Worm (Caenorhabditis elegans) whole organism, L1 larva: ENCODE measurements around the gene dnj-17.

Experiments used
- C16A3.4 ChIP-seq: fragments of 150-350 bp; optimal IDR thresholded peaks from 2 replicates; lab custom pipeline; 2014; ENCODE audit warnings: missing biosample characterization, missing genetic modification characterization
- C34B4.2 ChIP-seq: sonication (generic microtip); optimal IDR thresholded peaks from 2 replicates; lab custom pipeline; 2017; ENCODE audit warnings: mild to moderate bottlenecking, missing genetic modification characterization, missing compliant biosample characterization
- F16B12.6 ChIP-seq: fragments of 150-350 bp; optimal IDR thresholded peaks from 2 replicates; lab custom pipeline; 2014; ENCODE audit warnings: missing biosample characterization, missing genetic modification characterization
- alr-1 ChIP-seq: fragments of 200-800 bp; sonication (Bioruptor generic); optimal IDR thresholded peaks from 2 replicates; lab custom pipeline; 2018; ENCODE audit warnings: borderline replicate concordance, mild to moderate bottlenecking, missing genetic modification characterization, missing compliant biosample characterization
- ama-1 ChIP-seq: fragments of 150-350 bp; optimal IDR thresholded peaks from 2 replicates; lab custom pipeline; 2014
- blmp-1 ChIP-seq: fragments of 150-350 bp; optimal IDR thresholded peaks from 2 replicates; lab custom pipeline; 2014; ENCODE audit warnings: missing biosample characterization, missing genetic modification characterization
- ceh-63 ChIP-seq: fragments of 200-800 bp; sonication (Bioruptor generic); optimal IDR thresholded peaks from 2 replicates; lab custom pipeline; 2018; ENCODE audit warnings: mild to moderate bottlenecking, missing genetic modification characterization, missing compliant biosample characterization
- ceh-82 ChIP-seq, 3 experiments: fragments of 150-350 bp in 1 of 3; sonication (generic microtip) in 2 of 3; optimal IDR thresholded peaks; 2 replicates each; lab custom pipeline; 2014 to 2017; ENCODE audit warnings: missing biosample characterization in 3 of 3, missing genetic modification characterization in 3 of 3
- dpl-1 ChIP-seq, 3 experiments: fragments of 150-350 bp in 2 of 3; sonication (generic microtip) in 1 of 3; optimal IDR thresholded peaks; 2 replicates each; lab custom pipeline; 2014 to 2017; ENCODE audit warnings: missing biosample characterization in 3 of 3, missing genetic modification characterization in 3 of 3, missing genetic modification reagents in 3 of 3
- dsc-1 ChIP-seq: sonication (generic microtip); optimal IDR thresholded peaks from 2 replicates; lab custom pipeline; 2016; ENCODE audit warnings: mild to moderate bottlenecking, missing genetic modification characterization, missing compliant biosample characterization
- efl-1 ChIP-seq, 4 experiments: fragments of 150-350 bp; optimal IDR thresholded peaks in 3 of 4; peaks in 1 of 4; 1 replicate in 1 of 4; 2 replicates in 3 of 4; lab custom pipeline; 2014; ENCODE audit warnings: missing biosample characterization in 2 of 4, missing genetic modification characterization in 2 of 4, missing genetic modification reagents in 2 of 4
- elt-2 ChIP-seq: sonication (generic microtip); optimal IDR thresholded peaks from 2 replicates; lab custom pipeline; 2016; ENCODE audit warnings: missing genetic modification characterization, mild to moderate bottlenecking, inconsistent platforms, missing compliant biosample characterization, missing genetic modification reagents
- elt-3 ChIP-seq, 6 experiments: fragments of 150-350 bp in 1 of 6; sonication (generic microtip); optimal IDR thresholded peaks; 2 replicates each; lab custom pipeline; 2017 to 2018; ENCODE audit warnings: missing biosample characterization in 6 of 6, missing genetic modification characterization in 6 of 6, inconsistent platforms in 1 of 6
- fkh-4 ChIP-seq: sonication (generic microtip); optimal IDR thresholded peaks from 2 replicates; lab custom pipeline; 2016; ENCODE audit warnings: missing compliant biosample characterization, missing genetic modification characterization, borderline replicate concordance
- fos-1 ChIP-seq: fragments of 150-350 bp; optimal IDR thresholded peaks from 2 replicates; lab custom pipeline; 2014; ENCODE audit warnings: missing biosample characterization, missing genetic modification characterization
- grh-1 ChIP-seq: fragments of 200-800 bp; sonication (Bioruptor generic); IDR thresholded peaks from 2 replicates; pipeline ENCODE4 v1.3.6; 2022; ENCODE audit warnings: missing genetic modification reagents, missing genetic modification characterization, missing compliant biosample characterization
- hpl-2 ChIP-seq: fragments of 150-350 bp; optimal IDR thresholded peaks from 2 replicates; lab custom pipeline; 2014; ENCODE audit warnings: missing biosample characterization, missing genetic modification reagents, missing genetic modification characterization
- irx-1 ChIP-seq: sonication (generic microtip); optimal IDR thresholded peaks from 2 replicates; lab custom pipeline; 2016; ENCODE audit warnings: missing genetic modification characterization, missing compliant biosample characterization
- jun-1 ChIP-seq: fragments of 150-350 bp; optimal IDR thresholded peaks from 2 replicates; lab custom pipeline; 2014; ENCODE audit warnings: missing biosample characterization, missing genetic modification reagents, missing genetic modification characterization
- lin-14 ChIP-seq: fragments of 200-800 bp; sonication (Bioruptor generic); optimal IDR thresholded peaks from 2 replicates; lab custom pipeline; 2018; ENCODE audit warnings: mild to moderate bottlenecking, missing genetic modification characterization, moderate library complexity, missing compliant biosample characterization
- lin-15B ChIP-seq: fragments of 150-350 bp; sonication (generic microtip); optimal IDR thresholded peaks from 3 replicates; lab custom pipeline; 2014; ENCODE audit warnings: missing biosample characterization, missing genetic modification characterization
- lir-3 ChIP-seq: sonication (generic microtip); optimal IDR thresholded peaks from 2 replicates; lab custom pipeline; 2016; ENCODE audit warnings: mild to moderate bottlenecking, missing genetic modification characterization, moderate library complexity, missing compliant biosample characterization; ENCODE audit not compliant: poor library complexity
- lsy-2 ChIP-seq, 2 experiments: fragments of 150-350 bp; optimal IDR thresholded peaks; 2 replicates each; lab custom pipeline; 2014; ENCODE audit warnings: missing biosample characterization in 2 of 2, missing genetic modification characterization in 2 of 2
- mab-9 ChIP-seq: fragments of 200-800 bp; sonication (Bioruptor generic); IDR thresholded peaks from 2 replicates; pipeline ENCODE4 v1.3.6; 2022; ENCODE audit warnings: missing genetic modification reagents, missing genetic modification characterization, missing compliant biosample characterization
- mdl-1 ChIP-seq, 2 experiments: fragments of 150-350 bp; optimal IDR thresholded peaks; 2 replicates each; lab custom pipeline; 2014 to 2017; ENCODE audit warnings: missing biosample characterization in 2 of 2, missing genetic modification characterization in 2 of 2, inconsistent platforms in 1 of 2
- mef-2 ChIP-seq: fragments of 150-350 bp; optimal IDR thresholded peaks from 2 replicates; lab custom pipeline; 2014; ENCODE audit warnings: missing biosample characterization, missing genetic modification characterization
- mep-1 ChIP-seq: fragments of 150-350 bp; optimal IDR thresholded peaks from 2 replicates; lab custom pipeline; 2014; ENCODE audit warnings: missing biosample characterization, missing genetic modification characterization
- nhr-19 ChIP-seq: fragments of 200-800 bp; sonication (Bioruptor generic); conservative IDR thresholded peaks from 2 replicates; pipeline ENCODE4 v1.3.6; 2022; ENCODE audit warnings: missing genetic modification characterization, missing compliant biosample characterization
- nhr-20 ChIP-seq: sonication (generic microtip); optimal IDR thresholded peaks from 2 replicates; lab custom pipeline; 2016; ENCODE audit warnings: mild to moderate bottlenecking, missing genetic modification characterization, missing compliant biosample characterization
- nhr-71 ChIP-seq: sonication (generic microtip); optimal IDR thresholded peaks from 2 replicates; lab custom pipeline; 2016; ENCODE audit warnings: mild to moderate bottlenecking, missing genetic modification characterization, moderate library complexity, missing compliant biosample characterization
- nhr-84 ChIP-seq: sonication (generic microtip); optimal IDR thresholded peaks from 2 replicates; lab custom pipeline; 2017; ENCODE audit warnings: missing biosample characterization, missing genetic modification characterization
- pqm-1 ChIP-seq: sonication (generic microtip); optimal IDR thresholded peaks from 3 replicates; lab custom pipeline; 2017; ENCODE audit warnings: missing biosample characterization, missing genetic modification characterization
- skn-1 ChIP-seq: fragments of 150-350 bp; optimal IDR thresholded peaks from 2 replicates; lab custom pipeline; 2014; ENCODE audit warnings: missing biosample characterization, missing genetic modification characterization
- swsn-7 ChIP-seq: sonication (generic microtip); optimal IDR thresholded peaks from 2 replicates; lab custom pipeline; 2016; ENCODE audit warnings: missing genetic modification characterization, missing compliant biosample characterization
- tlp-1 ChIP-seq: fragments of 150-350 bp; optimal IDR thresholded peaks from 2 replicates; lab custom pipeline; 2014; ENCODE audit warnings: missing biosample characterization, missing genetic modification characterization
- unc-86 ChIP-seq: sonication (generic microtip); optimal IDR thresholded peaks from 2 replicates; lab custom pipeline; 2016; ENCODE audit warnings: missing genetic modification characterization, missing compliant biosample characterization
- unc-98 ChIP-seq: fragments of 200-800 bp; sonication (Bioruptor generic); IDR thresholded peaks from 2 replicates; pipeline ENCODE4 v1.3.6; 2022; ENCODE audit warnings: missing genetic modification characterization, missing compliant biosample characterization
- vab-15 ChIP-seq: sonication (generic microtip); optimal IDR thresholded peaks from 2 replicates; lab custom pipeline; 2017; ENCODE audit warnings: missing genotype, mild to moderate bottlenecking, missing genetic modification characterization, missing compliant biosample characterization
- xbp-1 ChIP-seq: sonication (generic microtip); optimal IDR thresholded peaks from 2 replicates; lab custom pipeline; 2016; ENCODE audit warnings: missing genetic modification characterization, missing compliant biosample characterization
- zag-1 ChIP-seq: fragments of 150-350 bp; optimal IDR thresholded peaks from 2 replicates; lab custom pipeline; 2014; ENCODE audit warnings: missing biosample characterization, missing genetic modification characterization
- ztf-11 ChIP-seq, 2 experiments: sonication (generic microtip); optimal IDR thresholded peaks; 2 replicates each; lab custom pipeline; 2016 to 2017; ENCODE audit warnings: missing genetic modification characterization in 2 of 2, missing biosample characterization in 1 of 2, missing compliant biosample characterization in 1 of 2
- ztf-4 ChIP-seq: fragments of 150-350 bp; optimal IDR thresholded peaks from 2 replicates; lab custom pipeline; 2014; ENCODE audit warnings: missing biosample characterization, missing genetic modification characterization

The dnj-17 gene

ce11 chrIII:13359847-13360246 lies 33.3 kb downstream of the dnj-17 start (continued):
- TF ChIP-seq alr-1 (tag; lab: Kevin White, UChicago) (no peak), dsc-1 (tag; lab: Kevin White, UChicago) (no peak), vab-15 (tag; lab: Kevin White, UChicago) (no peak), ztf-11 (tag; optimal IDR thresholded peaks at IDR 0.05; lab: Kevin White, UChicago) (no peak), nhr-19 (GFP tag; lab: Robert Waterston, UW) (no peak), fos-1 (tag; lab: Kevin White, UChicago) (peak; percentile 37), F16B12.6 (tag; lab: Kevin White, UChicago) (peak; percentile 56), blmp-1 (peak; percentile 58), nhr-20 (tag; lab: Kevin White, UChicago) (peak; percentile 21), ceh-63 (GFP tag; lab: Kevin White, UChicago) (no peak), lir-3 (tag; lab: Kevin White, UChicago) (no peak), lin-15B (tag; lab: Kevin White, UChicago) (peak; percentile 4), mep-1 (tag; lab: Kevin White, UChicago) (no peak), tlp-1 (tag; lab: Kevin White, UChicago) (no peak), ceh-82 (tag; optimal IDR thresholded peaks at IDR 0.05; lab: Kevin White, UChicago) (peak in 1 of 3 experiments; percentile 69), fkh-4 (tag; lab: Kevin White, UChicago) (no peak), hpl-2 (GFP tag; lab: Kevin White, UChicago) (no peak), efl-1 (optimal IDR thresholded peaks at IDR 0.05; lab: Kevin White, UChicago) (peak; percentile 36 to 41), efl-1 (GFP tag; optimal IDR thresholded peaks at IDR 0.05 in 1 of 2; lab: Kevin White, UChicago) (peak; percentile 31 to 67), ztf-4 (tag; lab: Kevin White, UChicago) (no peak), nhr-71 (peak; percentile 48), ama-1 (lab: Kevin White, UChicago) (no peak), elt-2 (tag; lab: Kevin White, UChicago) (no peak), swsn-7 (tag; lab: Kevin White, UChicago) (peak; percentile 9), mef-2 (tag; lab: Kevin White, UChicago) (no peak), irx-1 (no peak), dpl-1 (GFP tag; optimal IDR thresholded peaks at IDR 0.05; lab: Kevin White, UChicago) (peak in 2 of 3 experiments; percentile 34 to 60), skn-1 (peak; percentile 68)
- TF ChIP-seq, all 84 proteins: peak for 21

- TF ChIP-seq grh-1 (GFP tag; lab: Robert Waterston, UW) (no peak), F16B12.6 (tag; lab: Kevin White, UChicago) (no peak), fos-1 (tag; lab: Kevin White, UChicago) (no peak), skn-1 (no peak), nhr-71 (no peak), unc-98 (GFP tag; lab: Robert Waterston, UW) (no peak), pqm-1 (tag; lab: Kevin White, UChicago) (no peak), unc-86 (tag; lab: Kevin White, UChicago) (no peak), elt-3 (tag; optimal IDR thresholded peaks at IDR 0.05; lab: Kevin White, UChicago) (no peak), ceh-82 (tag; optimal IDR thresholded peaks at IDR 0.05; lab: Kevin White, UChicago) (no peak), C16A3.4 (tag; lab: Kevin White, UChicago) (no peak), xbp-1 (tag; lab: Kevin White, UChicago) (no peak)
These were observed 33.9 kb downstream of the dnj-17 start, which contains the start of gene F53A2.9 for ce11 chrIII:13359256-13359655. Gene F53A2.9, minus strand, starts transcription at chrIII:13359356.

ce11 chrIII:13350964-13351363 lies 42.2 kb downstream of the dnj-17 start:
- TF ChIP-seq mef-2 (tag; lab: Kevin White, UChicago) (no peak), lin-15B (tag; lab: Kevin White, UChicago) (no peak), lsy-2 (tag; optimal IDR thresholded peaks at IDR 0.05; lab: Kevin White, UChicago) (peak in 1 of 2 experiments; percentile 12), dsc-1 (tag; lab: Kevin White, UChicago) (no peak), jun-1 (no peak), C34B4.2 (no peak), nhr-71 (peak; percentile 3), lin-14 (peak; percentile 66), zag-1 (tag; lab: Kevin White, UChicago) (no peak), mep-1 (tag; lab: Kevin White, UChicago) (no peak), mab-9 (GFP tag; lab: Robert Waterston, UW) (no peak), mdl-1 (tag; optimal IDR thresholded peaks at IDR 0.05; lab: Kevin White, UChicago) (no peak), pqm-1 (tag; lab: Kevin White, UChicago) (no peak), nhr-84 (tag; lab: Kevin White, UChicago) (no peak)
